Worm (Caenorhabditis elegans): ENCODE results near the gene hlh-3.

The hlh-3 gene

DNA sequence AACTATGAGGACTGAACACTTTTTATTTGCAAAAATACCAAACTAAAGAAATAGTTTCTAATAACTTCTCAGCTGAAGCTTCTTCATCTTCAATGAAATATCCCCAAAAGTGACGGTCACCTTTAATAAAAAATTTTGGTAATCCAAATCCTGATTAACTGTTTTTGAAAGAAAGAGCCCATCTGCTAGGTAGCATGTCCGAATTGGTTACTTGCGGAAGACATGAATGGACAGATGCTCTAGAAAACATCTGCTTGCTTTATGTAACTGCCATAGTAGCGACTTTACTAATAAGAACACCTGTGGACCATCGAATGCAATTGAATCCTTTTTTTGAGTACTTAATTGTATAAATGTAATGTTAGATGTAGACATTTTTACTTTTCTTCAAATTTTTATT is 27.4 kb upstream of the hlh-3 start:
- TF ChIP-seq ama-1 (optimal IDR thresholded peaks at IDR 0.05), result no peak
- no peak for TF ChIP-seq unc-62 (GFP tag; optimal IDR thresholded peaks at IDR 0.05)
- TF ChIP-seq lin-13 (GFP tag; optimal IDR thresholded peaks at IDR 0.05), result no peak
- TF ChIP-seq blmp-1 (tag; optimal IDR thresholded peaks at IDR 0.05; ENCODE audit: insufficient read depth), result no peak

DNA sequence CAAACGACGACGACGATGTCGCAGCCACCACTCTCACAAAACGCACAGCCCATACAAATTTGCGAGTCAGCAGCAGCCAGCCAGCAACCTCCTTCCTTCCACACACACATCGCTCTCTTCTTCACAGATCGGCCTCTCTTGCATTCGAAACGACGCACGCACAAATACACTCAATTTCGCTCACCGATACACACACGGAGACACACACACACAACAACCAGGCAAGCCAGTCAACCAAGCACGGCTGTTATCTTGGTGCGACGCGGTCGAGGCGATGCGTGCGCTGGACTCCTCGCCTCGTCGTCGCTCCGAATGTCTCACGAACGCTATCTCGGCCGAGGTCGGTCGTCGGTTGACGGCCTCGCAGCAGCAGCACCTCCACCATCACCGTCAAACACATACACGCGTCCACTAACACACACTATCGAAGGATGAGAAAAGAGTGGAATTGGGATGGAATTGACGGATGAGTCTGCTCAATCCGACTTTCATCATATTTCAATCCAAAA is 26.0 kb upstream of the hlh-3 start:
- TF ChIP-seq egl-27 (tag; optimal IDR thresholded peaks at IDR 0.05), result peak; percentile 93
- TF ChIP-seq snpc-4 (tag; optimal IDR thresholded peaks at IDR 0.05), result peak; percentile 25
- TF ChIP-seq elt-3 (tag; optimal IDR thresholded peaks at IDR 0.05), result no peak
- TF ChIP-seq sem-4 (tag; optimal IDR thresholded peaks at IDR 0.05), result peak; percentile 74
- TF ChIP-seq nhr-10 (tag; optimal IDR thresholded peaks at IDR 0.05), result peak; percentile 6
- no peak for TF ChIP-seq nhr-23 (tag; optimal IDR thresholded peaks at IDR 0.05)
- TF ChIP-seq peb-1 (tag; optimal IDR thresholded peaks at IDR 0.05), result peak; percentile 38
- TF ChIP-seq nhr-25 (tag; optimal IDR thresholded peaks at IDR 0.05), result peak; percentile 89
- TF ChIP-seq ztf-1 (GFP tag; conservative IDR thresholded peaks at IDR 0.05), result no peak
- TF ChIP-seq dmd-4 (tag; optimal IDR thresholded peaks at IDR 0.05), result no peak
- TF ChIP-seq alr-1 (tag; optimal IDR thresholded peaks at IDR 0.05), result peak; percentile 45
- no peak for TF ChIP-seq mbf-1 (tag; optimal IDR thresholded peaks at IDR 0.05)
- peak; percentile 99 for TF ChIP-seq nhr-129 (tag; optimal IDR thresholded peaks at IDR 0.05)
- TF ChIP-seq Y55F3AM.14 (GFP tag; optimal IDR thresholded peaks at IDR 0.05), result peak; percentile 85
- peak; percentile 68 for TF ChIP-seq mab-5 (tag; optimal IDR thresholded peaks at IDR 0.05)
- TF ChIP-seq unc-62 (GFP tag; optimal IDR thresholded peaks at IDR 0.05), result no peak
- peak; percentile 94 for TF ChIP-seq F13H6.1 (tag; optimal IDR thresholded peaks at IDR 0.05)
- TF ChIP-seq lin-11 (tag; optimal IDR thresholded peaks at IDR 0.05), result peak; percentile 95
- TF ChIP-seq ztf-11 (tag; optimal IDR thresholded peaks at IDR 0.05), result peak; percentile 64
- TF ChIP-seq blmp-1 (tag; optimal IDR thresholded peaks at IDR 0.05; ENCODE audit: insufficient read depth), result no peak
- TF ChIP-seq fos-1 (tag; optimal IDR thresholded peaks at IDR 0.05), result peak; percentile 91
- peak; percentile 75 for TF ChIP-seq lin-39 (tag; optimal IDR thresholded peaks at IDR 0.05)
- peak; percentile 69 for TF ChIP-seq ceh-82 (tag; optimal IDR thresholded peaks at IDR 0.05)
- no peak for TF ChIP-seq nhr-77 (tag; optimal IDR thresholded peaks at IDR 0.05)
- TF ChIP-seq unc-55 (GFP tag; optimal IDR thresholded peaks at IDR 0.05), result peak; percentile 91
- no peak for TF ChIP-seq R02D3.7 (tag; optimal IDR thresholded peaks at IDR 0.05)
- peak; percentile 60 for TF ChIP-seq nhr-6 (tag; optimal IDR thresholded peaks at IDR 0.05)
- TF ChIP-seq skn-1 (tag; optimal IDR thresholded peaks at IDR 0.05), result peak; percentile 26
- no peak for TF ChIP-seq nhr-11 (tag; optimal IDR thresholded peaks at IDR 0.05)
- peak; percentile 88 for TF ChIP-seq lin-13 (GFP tag; optimal IDR thresholded peaks at IDR 0.05)
- TF ChIP-seq aly-2 (tag; optimal IDR thresholded peaks at IDR 0.05), result no peak
- TF ChIP-seq sma-9 (GFP tag; optimal IDR thresholded peaks at IDR 0.05), result peak; percentile 76
- no peak for TF ChIP-seq sma-9 (tag; optimal IDR thresholded peaks at IDR 0.05)
- TF ChIP-seq crh-2 (tag; optimal IDR thresholded peaks at IDR 0.05), result peak; percentile 89
- peak; percentile 45 for TF ChIP-seq nhr-12 (tag; optimal IDR thresholded peaks at IDR 0.05)
- TF ChIP-seq lsy-2 (tag; optimal IDR thresholded peaks at IDR 0.05), result peak; percentile 62 to 86
- TF ChIP-seq sma-3 (GFP tag; optimal IDR thresholded peaks at IDR 0.05), result peak; percentile 88
- TF ChIP-seq nhr-237 (tag; optimal IDR thresholded peaks at IDR 0.05), result no peak
- TF ChIP-seq mdl-1 (tag; optimal IDR thresholded peaks at IDR 0.05), result peak; percentile 63 to 86
- TF ChIP-seq ZK546.5 (tag; optimal IDR thresholded peaks at IDR 0.05), result no peak
- peak; percentile 86 for TF ChIP-seq nhr-21 (tag; optimal IDR thresholded peaks at IDR 0.05)
- TF ChIP-seq ceh-16 (tag; optimal IDR thresholded peaks at IDR 0.05), result peak; percentile 2
- TF ChIP-seq ztf-4 (tag; optimal IDR thresholded peaks at IDR 0.05), result peak; percentile 76
- TF ChIP-seq elt-1 (tag; optimal IDR thresholded peaks at IDR 0.05), result no peak
- TF ChIP-seq unc-39 (tag; optimal IDR thresholded peaks at IDR 0.05), result peak; percentile 86
- peak; percentile 92 for TF ChIP-seq zag-1 (tag; optimal IDR thresholded peaks at IDR 0.05)
- TF ChIP-seq ama-1 (optimal IDR thresholded peaks at IDR 0.05), result no peak
- TF ChIP-seq gmeb-1 (tag; optimal IDR thresholded peaks at IDR 0.05), result peak; percentile 61
- TF ChIP-seq C34F6.9 (tag; optimal IDR thresholded peaks at IDR 0.05), result peak; percentile 93

Data from whole organism, L2 larva.